Worm (Caenorhabditis elegans) whole organism, L2 larva: ENCODE results near the gene pptr-1.

ENCODE experiments used
- F13H6.1 ChIP-seq: sonication (generic microtip); optimal IDR thresholded peaks from 2 replicates; lab custom pipeline; 2016; ENCODE audit warnings: missing genetic modification characterization, missing compliant biosample characterization
- R02D3.7 ChIP-seq: fragments of 150-350 bp; optimal IDR thresholded peaks from 2 replicates; lab custom pipeline; 2014; ENCODE audit warnings: missing biosample characterization, missing genetic modification characterization
- Y55F3AM.14 ChIP-seq: fragments of 200-800 bp; sonication (Bioruptor generic); optimal IDR thresholded peaks from 2 replicates; lab custom pipeline; 2018; ENCODE audit warnings: mild to moderate bottlenecking, missing genetic modification characterization, missing compliant biosample characterization
- alr-1 ChIP-seq: fragments of 150-350 bp; optimal IDR thresholded peaks from 2 replicates; lab custom pipeline; 2014; ENCODE audit warnings: missing biosample characterization, missing genetic modification characterization
- blmp-1 ChIP-seq: sonication (generic microtip); optimal IDR thresholded peaks from 2 replicates; lab custom pipeline; 2017; ENCODE audit warnings: missing genetic modification characterization, mild to moderate bottlenecking, missing compliant biosample characterization, antibody characterized with exemption, moderate library complexity; ENCODE audit not compliant: insufficient read depth
- ceh-16 ChIP-seq: fragments of 150-350 bp; optimal IDR thresholded peaks from 2 replicates; lab custom pipeline; 2014; ENCODE audit warnings: missing biosample characterization, missing genetic modification characterization
- crh-2 ChIP-seq: sonication (generic microtip); optimal IDR thresholded peaks from 2 replicates; lab custom pipeline; 2017; ENCODE audit warnings: missing biosample characterization, missing genetic modification characterization
- elt-1 ChIP-seq: fragments of 150-350 bp; optimal IDR thresholded peaks from 2 replicates; lab custom pipeline; 2014; ENCODE audit warnings: missing biosample characterization, missing genetic modification characterization
- elt-3 ChIP-seq: sonication (generic microtip); optimal IDR thresholded peaks from 2 replicates; lab custom pipeline; 2017; ENCODE audit warnings: missing biosample characterization, missing genetic modification characterization
- fos-1 ChIP-seq: fragments of 150-350 bp; optimal IDR thresholded peaks from 2 replicates; lab custom pipeline; 2014; ENCODE audit warnings: missing biosample characterization, missing genetic modification characterization
- gmeb-1 ChIP-seq: fragments of 150-350 bp; optimal IDR thresholded peaks from 2 replicates; lab custom pipeline; 2014; ENCODE audit warnings: missing biosample characterization, missing genetic modification characterization
- lin-13 ChIP-seq: fragments of 150-350 bp; optimal IDR thresholded peaks from 2 replicates; lab custom pipeline; 2014; ENCODE audit warnings: missing biosample characterization, missing genetic modification reagents, missing genetic modification characterization
- lin-39 ChIP-seq: fragments of 150-350 bp; optimal IDR thresholded peaks from 2 replicates; lab custom pipeline; 2014; ENCODE audit warnings: missing biosample characterization, missing genetic modification reagents, missing genetic modification characterization
- lsy-2 ChIP-seq, 2 experiments: fragments of 150-350 bp in 1 of 2; sonication (generic microtip) in 1 of 2; optimal IDR thresholded peaks; 2 replicates each; lab custom pipeline; 2014 to 2017; ENCODE audit warnings: missing biosample characterization in 2 of 2, missing genetic modification characterization in 2 of 2
- nhr-10 ChIP-seq: sonication (generic microtip); optimal IDR thresholded peaks from 2 replicates; lab custom pipeline; 2017; ENCODE audit warnings: missing biosample characterization, missing genetic modification characterization
- nhr-11 ChIP-seq: fragments of 150-350 bp; optimal IDR thresholded peaks from 2 replicates; lab custom pipeline; 2014; ENCODE audit warnings: missing biosample characterization, missing genetic modification characterization
- nhr-129 ChIP-seq: fragments of 150-350 bp; optimal IDR thresholded peaks from 2 replicates; lab custom pipeline; 2014; ENCODE audit warnings: missing biosample characterization, missing genetic modification characterization
- nhr-25 ChIP-seq: fragments of 150-350 bp; sonication (generic microtip); optimal IDR thresholded peaks from 3 replicates; lab custom pipeline; 2014; ENCODE audit warnings: missing biosample characterization, missing genetic modification characterization
- nhr-6 ChIP-seq: fragments of 150-350 bp; optimal IDR thresholded peaks from 2 replicates; lab custom pipeline; 2014; ENCODE audit warnings: missing biosample characterization, missing genetic modification characterization
- nhr-77 ChIP-seq: fragments of 150-350 bp; optimal IDR thresholded peaks from 2 replicates; lab custom pipeline; 2014; ENCODE audit warnings: missing biosample characterization, missing genetic modification characterization
- peb-1 ChIP-seq: fragments of 150-350 bp; optimal IDR thresholded peaks from 2 replicates; lab custom pipeline; 2014; ENCODE audit warnings: missing biosample characterization, missing genetic modification characterization
- skn-1 ChIP-seq: sonication (generic microtip); optimal IDR thresholded peaks from 2 replicates; lab custom pipeline; 2017; ENCODE audit warnings: missing biosample characterization, missing genetic modification characterization
- sma-3 ChIP-seq: sonication (generic microtip); optimal IDR thresholded peaks from 2 replicates; lab custom pipeline; 2016; ENCODE audit warnings: missing genetic modification reagents, missing genetic modification characterization, missing compliant biosample characterization
- sma-9 ChIP-seq, 2 experiments: fragments of 150-350 bp in 1 of 2; sonication (generic microtip) in 1 of 2; optimal IDR thresholded peaks; 2 replicates each; lab custom pipeline; 2014 to 2016; ENCODE audit warnings: missing genetic modification characterization in 2 of 2, mild to moderate bottlenecking in 1 of 2, missing biosample characterization in 1 of 2, missing compliant biosample characterization in 1 of 2, missing genetic modification reagents in 1 of 2, moderate library complexity in 1 of 2
- snpc-4 ChIP-seq: fragments of 150-350 bp; optimal IDR thresholded peaks from 2 replicates; lab custom pipeline; 2014; ENCODE audit warnings: missing biosample characterization, missing genetic modification characterization
- unc-39 ChIP-seq: fragments of 150-350 bp; optimal IDR thresholded peaks from 2 replicates; lab custom pipeline; 2014; ENCODE audit warnings: missing biosample characterization, missing genetic modification characterization
- unc-55 ChIP-seq: fragments of 150-350 bp; sonication (generic microtip); optimal IDR thresholded peaks from 3 replicates; lab custom pipeline; 2014; ENCODE audit warnings: missing biosample characterization, missing genetic modification reagents, missing genetic modification characterization
- zag-1 ChIP-seq: fragments of 150-350 bp; optimal IDR thresholded peaks from 2 replicates; lab custom pipeline; 2014; ENCODE audit warnings: missing biosample characterization, missing genetic modification characterization
- ztf-1 ChIP-seq: fragments of 200-800 bp; sonication (Bioruptor generic); conservative IDR thresholded peaks from 2 replicates; pipeline ENCODE4 v1.3.6; 2022; ENCODE audit warnings: missing genetic modification characterization, missing compliant biosample characterization
- ztf-11 ChIP-seq: sonication (generic microtip); optimal IDR thresholded peaks from 2 replicates; lab custom pipeline; 2017; ENCODE audit warnings: missing biosample characterization, missing genetic modification characterization
- ztf-4 ChIP-seq: fragments of 150-350 bp; optimal IDR thresholded peaks from 2 replicates; lab custom pipeline; 2014; ENCODE audit warnings: missing biosample characterization, missing genetic modification characterization

Gene pptr-1

ce11 chrV:16322155-16322554 is 35.2 kb upstream of the pptr-1 start:
- TF ChIP-seq nhr-11 (tag; lab: Kevin White, UChicago) (no peak), crh-2 (tag; lab: Kevin White, UChicago) (no peak), unc-39 (tag; lab: Kevin White, UChicago) (no peak), ztf-1 (no peak), Y55F3AM.14 (GFP tag; lab: Kevin White, UChicago) (no peak), ztf-11 (tag; lab: Kevin White, UChicago) (no peak), alr-1 (tag; lab: Kevin White, UChicago) (no peak), nhr-129 (tag; lab: Kevin White, UChicago) (no peak), nhr-25 (tag; lab: Kevin White, UChicago) (no peak), zag-1 (tag; lab: Kevin White, UChicago) (no peak), ceh-16 (tag; lab: Kevin White, UChicago) (no peak), R02D3.7 (tag; lab: Kevin White, UChicago) (no peak)

ce11 chrV:16328849-16329248 is 28.5 kb upstream of the pptr-1 start, which contains the start of gene F57G8.7:
Gene F57G8.7 (plus strand): TSS chrV:16329149.
- TF ChIP-seq unc-39 (tag; lab: Kevin White, UChicago) (no peak), unc-55 (GFP tag; lab: Kevin White, UChicago) (no peak)

ce11 chrV:16333412-16333811 is 23.9 kb upstream of the pptr-1 start, which contains the start of gene srh-167:
Gene srh-167 (plus strand): TSS chrV:16333712.
- no peak for TF ChIP-seq ztf-11 (tag; lab: Kevin White, UChicago)
- no peak for TF ChIP-seq fos-1
- no peak for TF ChIP-seq lsy-2 (tag; optimal IDR thresholded peaks at IDR 0.05; lab: Kevin White, UChicago)
- TF ChIP-seq elt-3 (tag; lab: Kevin White, UChicago) = no peak
- TF ChIP-seq R02D3.7 (tag; lab: Kevin White, UChicago) = no peak
- TF ChIP-seq peb-1 (tag; lab: Kevin White, UChicago) = no peak
- TF ChIP-seq nhr-25 (tag; lab: Kevin White, UChicago) = no peak
- TF ChIP-seq ztf-4 (tag; lab: Kevin White, UChicago) = no peak
- TF ChIP-seq unc-39 (tag; lab: Kevin White, UChicago) = no peak
- TF ChIP-seq elt-1 (tag; lab: Kevin White, UChicago) = no peak
- TF ChIP-seq crh-2 (tag; lab: Kevin White, UChicago) = no peak
- no peak for TF ChIP-seq gmeb-1 (tag; lab: Kevin White, UChicago)

ce11 chrV:16336326-16336725 is 21.0 kb upstream of the pptr-1 start, which contains the start of gene srw-87:
Gene srw-87 (plus strand): TSS chrV:16336626.
- TF ChIP-seq nhr-6 (no peak), fos-1 (no peak), ztf-1 (no peak)

ce11 chrV:16338287-16339092 is 18.8 kb upstream of the pptr-1 start, which contains the start of gene slc-9B.2:
Gene slc-9B.2 (plus strand): TSS chrV:16339042.
- peak; percentile 63 for TF ChIP-seq unc-55 (GFP tag; lab: Kevin White, UChicago)

ce11 chrV:16342258-16342618 is 15.1 kb upstream of the pptr-1 start, which contains the start of gene nhr-193:
Gene nhr-193 (plus strand): TSS chrV:16342308.
- peak; percentile 15 for TF ChIP-seq crh-2 (tag; lab: Kevin White, UChicago)
- no peak for TF ChIP-seq alr-1 (tag; lab: Kevin White, UChicago)
- no peak for TF ChIP-seq sma-3 (GFP tag; lab: Kevin White, UChicago)
- TF ChIP-seq skn-1 = no peak
- no peak for TF ChIP-seq F13H6.1 (tag; lab: Kevin White, UChicago)
- TF ChIP-seq snpc-4 (tag; lab: Kevin White, UChicago) = no peak
- TF ChIP-seq blmp-1 (tag; lab: Kevin White, UChicago) = no peak
- peak; percentile 48 for TF ChIP-seq sma-9 (GFP tag; optimal IDR thresholded peaks at IDR 0.05; lab: Kevin White, UChicago)
- TF ChIP-seq sma-9 (tag; optimal IDR thresholded peaks at IDR 0.05; lab: Kevin White, UChicago) = no peak
- TF ChIP-seq lin-39 = no peak
- TF ChIP-seq lin-13 (GFP tag; lab: Kevin White, UChicago) = no peak
- no peak for TF ChIP-seq elt-3 (tag; lab: Kevin White, UChicago)
- no peak for TF ChIP-seq nhr-129 (tag; lab: Kevin White, UChicago)
- no peak for TF ChIP-seq ztf-1
- no peak for TF ChIP-seq nhr-10 (tag; lab: Kevin White, UChicago)
- peak; percentile 8 for TF ChIP-seq fos-1
- no peak for TF ChIP-seq unc-55 (GFP tag; lab: Kevin White, UChicago)
- no peak for TF ChIP-seq nhr-77 (tag; lab: Kevin White, UChicago)
